Worm (Caenorhabditis elegans) whole organism, L1 larva: Measurements from ENCODE around the gene srw-23.

Experiments used
- C16A3.4 ChIP-seq: fragments of 150-350 bp; optimal IDR thresholded peaks from 2 replicates; lab custom pipeline; 2014; ENCODE audit warnings: missing biosample characterization, missing genetic modification characterization
- F16B12.6 ChIP-seq: fragments of 150-350 bp; optimal IDR thresholded peaks from 2 replicates; lab custom pipeline; 2014; ENCODE audit warnings: missing biosample characterization, missing genetic modification characterization
- aha-1 ChIP-seq: fragments of 150-350 bp; optimal IDR thresholded peaks from 2 replicates; lab custom pipeline; 2014; ENCODE audit warnings: missing biosample characterization, missing genetic modification characterization
- alr-1 ChIP-seq: fragments of 200-800 bp; sonication (Bioruptor generic); optimal IDR thresholded peaks from 2 replicates; lab custom pipeline; 2018; ENCODE audit warnings: borderline replicate concordance, mild to moderate bottlenecking, missing genetic modification characterization, missing compliant biosample characterization
- ceh-82 ChIP-seq, 3 experiments: fragments of 150-350 bp in 1 of 3; sonication (generic microtip) in 2 of 3; optimal IDR thresholded peaks; 2 replicates each; lab custom pipeline; 2014 to 2017; ENCODE audit warnings: missing biosample characterization in 3 of 3, missing genetic modification characterization in 3 of 3
- ceh-88 ChIP-seq: fragments of 200-800 bp; sonication (Bioruptor generic); IDR thresholded peaks from 2 replicates; pipeline ENCODE4 v1.3.6; 2022; ENCODE audit warnings: missing genetic modification characterization, missing compliant biosample characterization
- dpl-1 ChIP-seq, 3 experiments: fragments of 150-350 bp in 2 of 3; sonication (generic microtip) in 1 of 3; optimal IDR thresholded peaks; 2 replicates each; lab custom pipeline; 2014 to 2017; ENCODE audit warnings: missing biosample characterization in 3 of 3, missing genetic modification characterization in 3 of 3, missing genetic modification reagents in 3 of 3
- dsc-1 ChIP-seq: sonication (generic microtip); optimal IDR thresholded peaks from 2 replicates; lab custom pipeline; 2016; ENCODE audit warnings: mild to moderate bottlenecking, missing genetic modification characterization, missing compliant biosample characterization
- efl-1 ChIP-seq, 4 experiments: fragments of 150-350 bp; optimal IDR thresholded peaks in 3 of 4; peaks in 1 of 4; 1 replicate in 1 of 4; 2 replicates in 3 of 4; lab custom pipeline; 2014; ENCODE audit warnings: missing biosample characterization in 2 of 4, missing genetic modification characterization in 2 of 4, missing genetic modification reagents in 2 of 4
- fkh-4 ChIP-seq: sonication (generic microtip); optimal IDR thresholded peaks from 2 replicates; lab custom pipeline; 2016; ENCODE audit warnings: missing compliant biosample characterization, missing genetic modification characterization, borderline replicate concordance
- fkh-8 ChIP-seq: sonication (generic microtip); optimal IDR thresholded peaks from 2 replicates; lab custom pipeline; 2016; ENCODE audit warnings: mild to moderate bottlenecking, missing genetic modification characterization, missing compliant biosample characterization
- fos-1 ChIP-seq: fragments of 150-350 bp; optimal IDR thresholded peaks from 2 replicates; lab custom pipeline; 2014; ENCODE audit warnings: missing biosample characterization, missing genetic modification characterization
- irx-1 ChIP-seq: sonication (generic microtip); optimal IDR thresholded peaks from 2 replicates; lab custom pipeline; 2016; ENCODE audit warnings: missing genetic modification characterization, missing compliant biosample characterization
- jun-1 ChIP-seq: fragments of 150-350 bp; optimal IDR thresholded peaks from 2 replicates; lab custom pipeline; 2014; ENCODE audit warnings: missing biosample characterization, missing genetic modification reagents, missing genetic modification characterization
- lin-13 ChIP-seq: fragments of 150-350 bp; optimal IDR thresholded peaks from 2 replicates; lab custom pipeline; 2014; ENCODE audit warnings: missing biosample characterization, missing genetic modification reagents, missing genetic modification characterization
- lin-39 ChIP-seq: fragments of 150-350 bp; optimal IDR thresholded peaks from 2 replicates; lab custom pipeline; 2014; ENCODE audit warnings: missing biosample characterization, missing genetic modification reagents, missing genetic modification characterization
- lir-3 ChIP-seq: sonication (generic microtip); optimal IDR thresholded peaks from 2 replicates; lab custom pipeline; 2016; ENCODE audit warnings: mild to moderate bottlenecking, missing genetic modification characterization, moderate library complexity, missing compliant biosample characterization; ENCODE audit not compliant: poor library complexity
- lsy-2 ChIP-seq, 2 experiments: fragments of 150-350 bp; optimal IDR thresholded peaks; 2 replicates each; lab custom pipeline; 2014; ENCODE audit warnings: missing biosample characterization in 2 of 2, missing genetic modification characterization in 2 of 2
- nhr-11 ChIP-seq: fragments of 150-350 bp; optimal IDR thresholded peaks from 2 replicates; lab custom pipeline; 2014; ENCODE audit warnings: missing biosample characterization, missing genetic modification characterization
- nhr-12 ChIP-seq: sonication (generic microtip); optimal IDR thresholded peaks from 2 replicates; lab custom pipeline; 2017; ENCODE audit warnings: missing biosample characterization, missing genetic modification characterization
- nhr-20 ChIP-seq: sonication (generic microtip); optimal IDR thresholded peaks from 2 replicates; lab custom pipeline; 2016; ENCODE audit warnings: mild to moderate bottlenecking, missing genetic modification characterization, missing compliant biosample characterization
- nhr-28 ChIP-seq: fragments of 150-350 bp; optimal IDR thresholded peaks from 2 replicates; lab custom pipeline; 2014; ENCODE audit warnings: missing biosample characterization, missing genetic modification characterization
- nhr-71 ChIP-seq: sonication (generic microtip); optimal IDR thresholded peaks from 2 replicates; lab custom pipeline; 2016; ENCODE audit warnings: mild to moderate bottlenecking, missing genetic modification characterization, moderate library complexity, missing compliant biosample characterization
- nhr-77 ChIP-seq: fragments of 150-350 bp; optimal IDR thresholded peaks from 2 replicates; lab custom pipeline; 2014; ENCODE audit warnings: missing biosample characterization, missing genetic modification characterization
- nhr-84 ChIP-seq: sonication (generic microtip); optimal IDR thresholded peaks from 2 replicates; lab custom pipeline; 2017; ENCODE audit warnings: missing biosample characterization, missing genetic modification characterization
- pag-3 ChIP-seq: sonication (generic microtip); optimal IDR thresholded peaks from 2 replicates; lab custom pipeline; 2017; ENCODE audit warnings: missing genetic modification characterization, mild to moderate bottlenecking, missing compliant biosample characterization, antibody characterized with exemption, borderline replicate concordance; ENCODE audit not compliant: insufficient read depth
- pax-3 ChIP-seq: fragments of 200-800 bp; sonication (Bioruptor generic); optimal IDR thresholded peaks from 2 replicates; lab custom pipeline; 2018; ENCODE audit warnings: mild to moderate bottlenecking, missing genetic modification characterization, moderate library complexity, missing compliant biosample characterization
- snu-23 ChIP-seq: sonication (generic microtip); optimal IDR thresholded peaks from 2 replicates; lab custom pipeline; 2016; ENCODE audit warnings: missing genetic modification characterization, missing compliant biosample characterization
- sox-4 ChIP-seq: sonication (generic microtip); optimal IDR thresholded peaks from 2 replicates; lab custom pipeline; 2016; ENCODE audit warnings: missing genetic modification characterization, missing compliant biosample characterization
- sptf-1 ChIP-seq: fragments of 150-350 bp; optimal IDR thresholded peaks from 2 replicates; lab custom pipeline; 2014; ENCODE audit warnings: missing biosample characterization, missing genetic modification characterization
- unc-130 ChIP-seq: fragments of 150-350 bp; optimal IDR thresholded peaks from 2 replicates; lab custom pipeline; 2017; ENCODE audit warnings: missing biosample characterization, missing genetic modification characterization, inconsistent platforms
- unc-30 ChIP-seq: sonication (generic microtip); optimal IDR thresholded peaks from 2 replicates; lab custom pipeline; 2017; ENCODE audit warnings: missing biosample characterization, missing genetic modification characterization
- unc-62 ChIP-seq: fragments of 150-350 bp; optimal IDR thresholded peaks from 2 replicates; lab custom pipeline; 2014; ENCODE audit warnings: missing biosample characterization, missing genetic modification reagents, missing genetic modification characterization
- unc-98 ChIP-seq: fragments of 200-800 bp; sonication (Bioruptor generic); IDR thresholded peaks from 2 replicates; pipeline ENCODE4 v1.3.6; 2022; ENCODE audit warnings: missing genetic modification characterization, missing compliant biosample characterization
- zag-1 ChIP-seq: fragments of 150-350 bp; optimal IDR thresholded peaks from 2 replicates; lab custom pipeline; 2014; ENCODE audit warnings: missing biosample characterization, missing genetic modification characterization

The srw-23 gene

DNA sequence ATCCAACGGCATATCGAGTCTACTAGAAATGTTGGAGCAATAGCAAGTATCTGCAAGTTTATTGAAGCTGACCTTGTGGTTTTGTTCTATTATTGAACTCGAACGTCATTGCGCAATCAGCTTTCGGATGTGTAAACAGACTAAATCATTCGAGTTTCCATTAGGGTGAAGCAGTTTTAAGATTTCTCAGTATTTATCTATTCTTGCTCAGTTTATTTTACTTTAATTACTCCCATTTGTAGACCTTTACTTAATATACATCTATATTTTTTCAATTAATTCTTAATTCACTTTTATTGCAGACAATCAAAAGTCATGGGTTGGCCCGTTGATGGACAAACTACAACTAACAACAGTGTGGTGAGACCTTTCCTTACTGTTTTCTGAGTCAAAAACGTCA, 6.9 kb downstream of the srw-23 start, which contains the start of gene F09C6.14:
TSS of gene F09C6.14 (plus strand) at position 301 of the 400 bp plus-strand sequence.
- TF ChIP-seq nhr-11 (tag; lab: Kevin White, UChicago) (no peak), lsy-2 (tag; optimal IDR thresholded peaks at IDR 0.05; lab: Kevin White, UChicago) (no peak), nhr-28 (tag; lab: Kevin White, UChicago) (no peak), jun-1 (tag; lab: Kevin White, UChicago) (no peak), nhr-84 (tag; lab: Kevin White, UChicago) (no peak)
- TF ChIP-seq, all 84 proteins: peak for 0

DNA sequence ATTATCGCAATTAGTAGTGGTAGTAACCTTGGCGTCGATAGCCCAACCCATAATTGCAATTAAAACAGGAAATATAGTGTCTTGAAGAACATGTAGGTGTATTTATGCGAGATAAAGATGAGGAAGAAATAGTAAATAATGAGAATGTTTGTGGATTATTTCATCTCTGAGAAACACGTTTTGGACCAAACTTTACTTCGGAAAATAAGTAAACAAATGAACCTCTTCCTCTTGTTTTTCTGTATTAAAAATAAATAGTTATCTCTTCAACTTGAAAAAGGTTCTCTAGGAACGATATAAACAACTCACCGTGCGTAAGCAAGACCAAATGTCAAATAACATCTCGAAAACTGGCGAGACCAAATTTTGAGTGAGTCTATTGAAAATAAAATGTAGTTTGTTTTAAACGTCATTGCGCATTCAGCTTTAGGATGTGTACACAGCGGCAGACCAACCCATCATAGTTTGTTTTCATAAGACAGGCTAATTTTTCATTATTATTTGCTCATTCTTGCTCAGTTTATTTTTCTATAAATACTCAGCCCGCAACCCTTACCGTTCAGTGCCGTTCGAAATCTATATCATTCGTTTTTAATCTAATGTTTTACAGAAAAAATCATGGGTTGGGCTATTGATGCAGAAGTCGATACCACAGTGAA, 8.6 kb downstream of the srw-23 start, which contains the start of the genes F09C6.11 and F09C6.12:
TSS of gene F09C6.11 (minus strand) at position 51 of the 659 bp plus-strand sequence.
TSS of gene F09C6.12 (plus strand) at position 609 of the 659 bp plus-strand sequence.
- TF ChIP-seq snu-23 (GFP tag; lab: Kevin White, UChicago) (no peak), nhr-20 (tag; lab: Kevin White, UChicago) (peak; percentile 47), irx-1 (tag; lab: Kevin White, UChicago) (no peak), nhr-77 (tag; lab: Kevin White, UChicago) (peak; percentile 8)
- TF ChIP-seq, all 84 proteins: peak for 2

DNA sequence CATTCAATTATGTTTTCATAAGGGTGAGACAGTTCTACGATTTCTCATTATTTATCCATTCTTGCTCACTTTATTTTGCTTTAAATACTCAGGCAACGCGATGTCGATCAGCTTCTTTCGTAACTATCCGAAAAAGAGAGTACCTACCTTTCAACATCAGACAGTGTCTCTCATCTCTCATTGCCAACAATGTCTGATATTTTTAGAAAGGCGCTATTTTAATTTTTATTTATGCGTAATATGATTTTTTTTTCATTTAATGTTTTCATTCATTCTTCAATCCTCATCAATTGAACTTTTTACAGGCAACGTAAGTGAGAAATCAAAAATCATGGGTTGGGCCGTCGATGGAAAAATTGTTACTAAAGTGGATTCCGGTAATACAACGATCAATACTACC, 11.0 kb downstream of the srw-23 start, which contains the start of gene F09C6.13:
TSS of gene F09C6.13 (plus strand) at position 301 of the 400 bp plus-strand sequence.
- TF ChIP-seq nhr-71 (tag; lab: Kevin White, UChicago) (no peak), sox-4 (tag; lab: Kevin White, UChicago) (no peak), aha-1 (tag; lab: Kevin White, UChicago) (no peak), ceh-88 (GFP tag; lab: Robert Waterston, UW) (no peak), fos-1 (tag; lab: Kevin White, UChicago) (no peak), snu-23 (GFP tag; lab: Kevin White, UChicago) (no peak), pax-3 (tag; lab: Kevin White, UChicago) (no peak), lin-39 (tag; lab: Kevin White, UChicago) (no peak), nhr-12 (no peak), unc-30 (tag; lab: Kevin White, UChicago) (no peak), pag-3 (tag; lab: Kevin White, UChicago) (no peak), C16A3.4 (tag; lab: Kevin White, UChicago) (no peak), jun-1 (tag; lab: Kevin White, UChicago) (no peak), unc-62 (no peak)

DNA sequence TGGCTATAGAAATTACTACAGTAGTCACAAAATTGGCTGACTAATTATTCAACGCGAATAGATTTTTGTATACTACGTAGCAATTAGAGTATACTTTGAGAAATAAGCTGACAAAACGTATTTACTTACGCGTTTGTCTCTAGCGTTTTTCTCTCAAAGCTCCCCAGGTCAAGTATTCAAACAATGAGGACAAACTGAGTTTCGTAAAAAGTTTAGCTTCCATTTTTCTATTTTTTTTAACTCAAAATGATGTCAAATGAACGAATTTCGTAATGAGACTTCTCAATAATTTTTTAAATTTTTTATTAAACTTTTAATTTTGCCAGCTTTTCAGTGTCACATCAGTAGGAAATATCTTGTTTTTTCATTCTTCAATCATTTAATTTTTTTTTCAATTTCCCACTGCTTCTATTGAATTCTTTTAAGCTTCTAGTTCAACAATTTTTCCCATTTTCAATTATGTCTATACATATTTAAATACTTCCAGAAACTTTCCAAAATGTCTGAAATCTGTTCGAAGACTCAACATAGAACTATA, 15.1 kb downstream of the srw-23 start, which contains the start of the genes ifas-2 and fbxa-44:
TSS of gene ifas-2 (minus strand) at position 101 of the 538 bp plus-strand sequence.
TSS of gene fbxa-44 (plus strand) at position 488 of the 538 bp plus-strand sequence.
- no peak for TF ChIP-seq lin-13 (GFP tag; lab: Kevin White, UChicago)
- no peak for TF ChIP-seq jun-1 (tag; lab: Kevin White, UChicago)
- no peak for TF ChIP-seq unc-98 (GFP tag; lab: Robert Waterston, UW)
- TF ChIP-seq aha-1 (tag; lab: Kevin White, UChicago): no peak
- TF ChIP-seq unc-130 (tag; lab: Kevin White, UChicago): no peak
- no peak for TF ChIP-seq F16B12.6 (tag; lab: Kevin White, UChicago)
- no peak for TF ChIP-seq unc-30 (tag; lab: Kevin White, UChicago)
- no peak for TF ChIP-seq fkh-8 (tag; lab: Kevin White, UChicago)

DNA sequence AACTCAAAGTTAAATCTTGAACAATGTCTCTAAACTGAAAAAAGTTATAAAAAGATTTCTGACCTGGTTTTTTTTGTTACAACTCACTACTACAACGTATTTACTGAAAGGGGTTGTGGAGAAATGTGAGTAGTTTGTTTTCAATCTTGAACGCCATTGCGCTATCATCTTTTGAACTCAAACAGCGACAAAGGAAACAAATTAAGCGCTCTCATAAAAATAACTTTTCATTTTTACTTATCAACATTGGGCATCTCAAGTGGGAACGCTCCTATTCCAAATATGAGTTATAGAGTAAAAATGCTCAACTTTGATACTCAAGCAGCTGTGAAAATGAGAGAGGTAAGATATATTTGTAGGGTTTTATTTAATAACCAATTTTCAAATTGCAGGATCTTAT, 19.7 kb downstream of the srw-23 start, which contains the start of gene F09C6.15:
TSS of gene F09C6.15 (plus strand) at position 301 of the 400 bp plus-strand sequence.
- TF ChIP-seq C16A3.4 (tag; lab: Kevin White, UChicago): no peak
- TF ChIP-seq fkh-8 (tag; lab: Kevin White, UChicago): no peak
- TF ChIP-seq jun-1 (tag; lab: Kevin White, UChicago): no peak
- no peak for TF ChIP-seq dpl-1 (GFP tag; optimal IDR thresholded peaks at IDR 0.05; lab: Kevin White, UChicago)
- no peak for TF ChIP-seq nhr-12
- no peak for TF ChIP-seq unc-62
- TF ChIP-seq efl-1 (optimal IDR thresholded peaks at IDR 0.05; lab: Kevin White, UChicago): no peak
- TF ChIP-seq efl-1 (GFP tag; optimal IDR thresholded peaks at IDR 0.05 in 1 of 2; lab: Kevin White, UChicago): no peak
- no peak for TF ChIP-seq alr-1 (tag; lab: Kevin White, UChicago)
- no peak for TF ChIP-seq fkh-4 (tag; lab: Kevin White, UChicago)
- TF ChIP-seq dsc-1: no peak
- TF ChIP-seq ceh-82 (tag; optimal IDR thresholded peaks at IDR 0.05; lab: Kevin White, UChicago): no peak
- no peak for TF ChIP-seq zag-1 (tag; lab: Kevin White, UChicago)
- TF ChIP-seq sptf-1 (tag; lab: Kevin White, UChicago): no peak
- TF ChIP-seq lir-3: no peak
